Worm (Caenorhabditis elegans) whole organism, L3 larva: ENCODE results near the gene M03D4.3.

Source experiments
- fkh-10 ChIP-seq: sonication (generic microtip); optimal IDR thresholded peaks from 2 replicates; lab custom pipeline; 2017; ENCODE audit warnings: missing biosample characterization, missing genetic modification reagents, missing genetic modification characterization
- nhr-11 ChIP-seq: fragments of 150-350 bp; optimal IDR thresholded peaks from 2 replicates; lab custom pipeline; 2014; ENCODE audit warnings: missing biosample characterization, missing genetic modification characterization
- nhr-12 ChIP-seq: fragments of 150-350 bp; optimal IDR thresholded peaks from 2 replicates; lab custom pipeline; 2014; ENCODE audit warnings: missing biosample characterization, missing genetic modification characterization
- nhr-237 ChIP-seq: fragments of 150-350 bp; optimal IDR thresholded peaks from 2 replicates; lab custom pipeline; 2014; ENCODE audit warnings: missing biosample characterization, missing genetic modification characterization
- nhr-76 ChIP-seq: fragments of 150-350 bp; sonication (generic microtip); optimal IDR thresholded peaks from 5 replicates; lab custom pipeline; 2014; ENCODE audit warnings: missing biosample characterization, missing genetic modification characterization
- snpc-4 ChIP-seq: fragments of 150-350 bp; optimal IDR thresholded peaks from 2 replicates; lab custom pipeline; 2014; ENCODE audit warnings: missing biosample characterization, missing genetic modification characterization
- unc-62 ChIP-seq: fragments of 150-350 bp; sonication (generic microtip); optimal IDR thresholded peaks from 4 replicates; lab custom pipeline; 2014; ENCODE audit warnings: missing biosample characterization, missing genetic modification reagents, missing genetic modification characterization
- ztf-4 ChIP-seq: fragments of 150-350 bp; optimal IDR thresholded peaks from 2 replicates; lab custom pipeline; 2014; ENCODE audit warnings: missing biosample characterization, missing genetic modification characterization

DNA sequence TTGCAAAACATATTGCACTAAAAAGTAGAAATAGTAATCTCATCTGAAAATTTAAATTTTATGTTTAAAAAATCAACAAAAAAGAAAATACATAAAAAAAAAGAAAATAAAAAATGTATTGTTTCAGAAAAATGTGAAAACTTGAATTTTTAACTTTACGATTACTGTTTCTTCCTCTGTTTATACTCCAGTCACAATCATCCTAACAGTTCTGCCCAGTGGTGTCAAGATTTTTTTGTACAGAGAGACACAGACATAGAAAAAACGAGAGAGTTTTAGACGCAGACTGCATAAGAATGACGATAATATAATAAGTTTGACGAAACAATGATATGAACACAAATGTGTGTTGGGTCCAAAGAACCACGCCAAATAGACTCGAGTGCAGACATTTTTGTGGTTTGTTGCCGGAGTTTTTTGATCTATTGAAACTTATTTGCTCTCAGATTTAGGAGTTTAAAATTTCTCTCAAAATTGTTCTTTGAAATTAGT is 28.6 kb downstream of the M03D4.3 start, which contains the start of gene ugt-20:
- TF ChIP-seq snpc-4 (no peak), nhr-76 (tag; lab: Kevin White, UChicago) (no peak), nhr-11 (tag; lab: Kevin White, UChicago) (no peak), fkh-10 (GFP tag; lab: Kevin White, UChicago) (no peak), nhr-12 (tag; lab: Kevin White, UChicago) (no peak), nhr-237 (tag; lab: Kevin White, UChicago) (no peak), unc-62 (GFP tag; lab: Kevin White, UChicago) (no peak), ztf-4 (tag; lab: Kevin White, UChicago) (no peak)
